Worm (Caenorhabditis elegans) whole organism, L4/young adult: Measurements from ENCODE around the gene T24B8.7.

Source experiments
- W03F9.2 ChIP-seq: fragments of 150-350 bp; optimal IDR thresholded peaks from 2 replicates; lab custom pipeline; 2014; ENCODE audit warnings: missing biosample characterization, missing genetic modification characterization
- dao-5 ChIP-seq: sonication (generic microtip); optimal IDR thresholded peaks from 2 replicates; lab custom pipeline; 2016; ENCODE audit warnings: missing genotype, missing genetic modification characterization, moderate library complexity, missing compliant biosample characterization
- him-1 ChIP-seq: sonication (generic microtip); optimal IDR thresholded peaks from 2 replicates; lab custom pipeline; 2016; ENCODE audit warnings: missing genotype, missing genetic modification reagents, missing genetic modification characterization, missing compliant biosample characterization

ce11 chrII:9014877-9015505 lies 38.5 kb downstream of the T24B8.7 start:
- TF ChIP-seq him-1 (tag; lab: Kevin White, UChicago), result no peak
- TF ChIP-seq dao-5, result no peak
- TF ChIP-seq W03F9.2, result no peak
